Worm (Caenorhabditis elegans): ENCODE data around the gene glc-3.

- peak; percentile 10 for TF ChIP-seq atf-7 (tag; optimal IDR thresholded peaks at IDR 0.05)
- no peak for TF ChIP-seq athp-1 (tag; optimal IDR thresholded peaks at IDR 0.05)
- TF ChIP-seq nfya-1 (tag; optimal IDR thresholded peaks at IDR 0.05; ENCODE audit: borderline replicate concordance, insufficient read depth): no peak
- TF ChIP-seq F55B11.4 (tag; optimal IDR thresholded peaks at IDR 0.05; ENCODE audit: borderline replicate concordance, insufficient read depth): no peak
Measured at ce11 chrV:5425008-5425407, 28.5 kb downstream of the glc-3 start.

All from whole organism, young adult.